Fruit fly (Drosophila melanogaster): ENCODE measurements around the gene p-cup.

Gene p-cup

dm6 chrX:17448674-17449073, at the start of gene p-cup:
TSS of gene p-cup (minus strand) at chrX:17448774.
- no peak for TF ChIP-seq noc (tag; optimal IDR thresholded peaks at IDR 0.05)

DNA sequence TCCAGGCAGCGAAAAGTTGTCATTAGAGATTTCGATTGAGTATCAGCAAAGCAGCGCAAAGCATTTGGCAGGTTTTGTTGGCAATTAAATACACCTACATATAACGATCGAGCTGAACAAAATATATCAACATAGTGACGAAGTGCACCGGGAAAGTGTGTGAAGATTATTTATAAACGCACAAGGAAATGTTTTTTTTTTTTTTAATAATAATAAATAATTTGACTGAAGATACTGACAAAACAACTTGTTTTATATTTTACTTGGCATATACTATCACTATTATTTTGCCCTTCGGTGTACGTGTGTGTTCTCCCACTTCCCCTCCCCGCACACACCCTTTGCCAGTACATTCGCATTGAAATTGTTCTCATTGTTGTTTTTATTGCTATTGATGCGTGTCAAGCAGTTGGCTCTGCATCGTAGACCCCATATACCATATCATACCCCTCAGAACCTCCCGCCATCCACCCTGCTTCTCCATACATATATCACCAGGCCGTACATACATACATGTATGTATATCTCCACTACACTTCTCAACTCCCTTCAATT, 46.7 kb upstream of the p-cup start:
- no peak for TF ChIP-seq noc (tag; optimal IDR thresholded peaks at IDR 0.05)

DNA sequence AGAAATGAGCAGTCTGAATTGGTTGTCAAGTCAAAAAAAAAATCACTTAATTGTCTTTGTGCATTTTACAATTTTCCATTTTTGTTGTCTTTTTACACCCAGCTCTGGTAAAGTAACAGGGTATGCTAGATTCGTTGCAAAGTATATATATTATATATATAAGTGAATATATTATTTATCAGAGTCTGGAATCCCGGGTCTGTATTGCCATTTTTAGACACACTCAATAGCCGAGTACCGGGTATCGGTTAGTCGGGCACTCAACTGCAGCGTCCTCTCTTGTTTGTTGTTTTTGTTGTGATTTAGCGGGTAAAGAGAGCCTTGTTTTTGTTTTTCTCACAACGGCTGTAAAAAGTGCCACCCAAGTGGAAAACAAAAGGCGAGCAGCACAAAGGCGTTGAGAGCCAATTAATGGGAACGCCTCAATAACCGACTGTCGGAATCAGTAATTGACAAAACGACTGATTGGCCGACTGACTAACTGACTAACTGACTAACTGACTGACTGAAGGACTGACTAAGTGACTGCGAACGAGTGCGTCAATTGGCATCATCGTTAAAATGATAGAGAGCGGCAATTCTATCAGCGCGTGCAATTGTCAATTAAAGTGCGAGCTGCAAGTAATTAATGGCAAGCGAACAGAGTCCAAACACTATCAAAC, 45.2 kb upstream of the p-cup start:
- TF ChIP-seq noc (tag; optimal IDR thresholded peaks at IDR 0.05): no peak

DNA sequence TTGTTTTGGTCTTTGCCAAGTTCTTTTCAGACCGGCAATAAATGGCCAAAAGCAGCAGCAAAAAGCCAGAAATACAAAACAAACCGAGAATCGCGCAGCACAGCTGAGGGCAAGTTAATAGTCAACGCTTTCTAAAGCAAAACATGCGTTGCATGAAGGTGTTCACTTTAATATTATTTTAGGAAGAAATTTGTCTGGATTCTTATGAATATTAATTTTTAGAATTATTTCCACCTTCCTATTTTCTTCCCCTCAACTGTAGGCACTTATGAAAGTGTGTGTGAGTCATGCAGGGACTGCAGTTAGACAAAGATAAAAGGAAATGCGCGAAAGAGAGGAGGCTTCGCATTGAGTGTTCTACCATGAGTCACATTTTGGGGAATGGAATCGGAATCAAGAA, 42.6 kb upstream of the p-cup start:
- peak; percentile 53 for TF ChIP-seq noc (tag; optimal IDR thresholded peaks at IDR 0.05)

DNA sequence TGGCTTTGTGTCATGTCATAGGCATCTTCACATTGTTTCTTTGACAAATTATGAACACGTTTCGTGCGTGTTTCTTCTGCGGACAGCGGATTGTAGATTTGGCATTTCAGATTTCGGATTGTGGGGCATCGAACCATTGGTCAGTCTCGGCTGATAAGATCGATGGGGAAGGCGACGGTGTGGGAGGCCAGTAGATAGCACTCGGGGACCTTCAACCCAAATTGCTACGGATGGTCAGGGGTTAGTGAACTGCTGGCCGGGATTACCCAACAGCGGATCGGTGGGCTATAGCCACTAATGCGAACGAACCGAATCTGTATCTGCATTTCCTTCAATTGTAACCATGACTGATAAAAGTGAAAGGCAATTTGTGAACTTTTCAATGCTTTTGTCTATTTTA, 41.9 kb upstream of the p-cup start:
- no peak for TF ChIP-seq noc (tag; optimal IDR thresholded peaks at IDR 0.05)

dm6 chrX:17489853-17490252, 41.3 kb upstream of the p-cup start:
- TF ChIP-seq noc (tag; optimal IDR thresholded peaks at IDR 0.05): no peak

DNA sequence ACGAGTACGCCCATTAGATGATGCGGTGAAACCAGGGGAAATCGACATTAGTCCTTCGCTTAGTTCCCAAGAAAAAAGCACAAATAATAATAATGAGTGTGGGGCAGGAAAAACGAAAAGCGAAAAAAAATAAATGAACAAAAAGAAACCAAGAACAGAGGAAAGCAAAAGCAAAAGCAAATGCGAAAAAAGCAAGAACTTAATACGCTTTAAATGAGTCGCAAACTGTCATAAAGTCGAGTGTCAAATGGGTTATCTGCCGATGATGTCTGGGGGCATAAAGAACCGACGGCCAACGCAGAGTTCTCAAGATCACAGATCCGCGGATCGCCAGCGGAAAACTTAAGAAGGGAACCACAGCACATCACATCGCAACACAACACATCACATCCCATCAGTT, 39.8 kb upstream of the p-cup start:
- no peak for TF ChIP-seq noc (tag; optimal IDR thresholded peaks at IDR 0.05)

dm6 chrX:17485293-17486056, 36.9 kb upstream of the p-cup start:
- TF ChIP-seq noc (tag; optimal IDR thresholded peaks at IDR 0.05): no peak

- TF ChIP-seq noc (tag; optimal IDR thresholded peaks at IDR 0.05): no peak
These were observed 35.7 kb upstream of the p-cup start for dm6 chrX:17484152-17484807.

- no peak for TF ChIP-seq noc (tag; optimal IDR thresholded peaks at IDR 0.05)
These were observed 34.2 kb upstream of the p-cup start for dm6 chrX:17482808-17483207.

DNA sequence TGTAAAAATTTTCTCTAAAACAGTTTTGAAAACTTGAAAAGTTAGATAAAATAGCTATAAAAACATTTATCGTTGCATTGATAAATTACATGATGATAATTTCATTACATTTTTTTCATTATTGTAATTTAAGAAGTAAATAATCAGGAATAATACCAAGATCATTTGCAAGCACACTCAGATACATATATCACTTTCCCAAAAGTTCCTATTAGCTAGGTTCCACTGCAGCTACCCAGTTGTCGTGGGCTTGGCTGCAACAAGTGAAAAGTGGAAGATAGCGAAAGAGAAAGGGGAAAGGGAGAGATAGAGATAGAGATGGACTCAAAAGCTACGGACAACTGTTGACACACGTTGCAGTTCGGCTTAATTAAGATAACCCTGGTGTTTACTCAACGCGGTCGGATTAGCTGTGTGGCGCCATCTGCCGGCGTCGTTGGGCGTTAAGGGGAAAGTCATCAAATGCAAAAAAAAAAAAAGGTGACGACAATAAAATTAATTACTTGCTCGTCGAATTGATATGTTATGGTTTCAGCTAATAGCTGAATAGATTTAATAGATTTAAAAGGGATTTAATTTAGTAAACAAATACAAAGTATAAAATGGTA, 33.2 kb upstream of the p-cup start:
- TF ChIP-seq noc (tag; optimal IDR thresholded peaks at IDR 0.05): no peak

- TF ChIP-seq noc (tag; optimal IDR thresholded peaks at IDR 0.05): no peak
These were observed 29.8 kb upstream of the p-cup start for dm6 chrX:17478383-17478782.

dm6 chrX:17476999-17477398, 28.4 kb upstream of the p-cup start:
- no peak for TF ChIP-seq noc (tag; optimal IDR thresholded peaks at IDR 0.05)

dm6 chrX:17473879-17474278, 25.3 kb upstream of the p-cup start:
- no peak for TF ChIP-seq noc (tag; optimal IDR thresholded peaks at IDR 0.05)

- TF ChIP-seq noc (tag; optimal IDR thresholded peaks at IDR 0.05): no peak
These were observed 24.5 kb upstream of the p-cup start for dm6 chrX:17472930-17473668.

dm6 chrX:17472467-17472866, 23.9 kb upstream of the p-cup start:
- TF ChIP-seq noc (tag; optimal IDR thresholded peaks at IDR 0.05): no peak
